Fruit fly (Drosophila melanogaster): ENCODE data around the gene CG9396.

Gene CG9396

dm6 chr3R:9559413-9560014, 11.9 kb downstream of the CG9396 start, which contains the start of the genes AP-1mu and MBD-like (continued):
- TF ChIP-seq Drgx (GFP tag; IDR thresholded peaks at IDR 0.05) = no peak
- peak; percentile 47; the same call in 1 of the 2 replicates for TF ChIP-seq H2.0 (GFP tag; IDR thresholded peaks at IDR 0.05)
- TF ChIP-seq CG17359 (tag; optimal IDR thresholded peaks at IDR 0.05) = peak; percentile 36
- peak; percentile 6 for TF ChIP-seq CG7928 (GFP tag; optimal IDR thresholded peaks at IDR 0.05)
- TF ChIP-seq Ptx1 (GFP tag; IDR thresholded peaks at IDR 0.05) = peak; percentile 83
- peak; percentile 65 for TF ChIP-seq Sry-δ (GFP tag; optimal IDR thresholded peaks at IDR 0.05)
- TF ChIP-seq z (GFP tag; IDR thresholded peaks at IDR 0.05) = no peak
- TF ChIP-seq CG2199 (GFP tag; IDR thresholded peaks at IDR 0.05) = no peak
- no peak for TF ChIP-seq odd (GFP tag; optimal IDR thresholded peaks at IDR 0.05)
- no peak for TF ChIP-seq Sox102F (GFP tag; optimal IDR thresholded peaks at IDR 0.05)
- no peak for TF ChIP-seq Lpt (GFP tag; optimal IDR thresholded peaks at IDR 0.05)
- peak; percentile 57 for TF ChIP-seq CG17829 (tag; optimal IDR thresholded peaks at IDR 0.05)
- TF ChIP-seq ac (GFP tag; optimal IDR thresholded peaks at IDR 0.05) = no peak
- peak; percentile 77 for TF ChIP-seq Hsf (GFP tag; optimal IDR thresholded peaks at IDR 0.05)
- no peak for TF ChIP-seq CG1024 (GFP tag; IDR thresholded peaks at IDR 0.05)
- peak; percentile 66; the same call in 2 of the 3 replicates for TF ChIP-seq CG11456 (GFP tag; IDR thresholded peaks at IDR 0.05)
- TF ChIP-seq run (tag; optimal IDR thresholded peaks at IDR 0.05) = no peak
- no peak for TF ChIP-seq MTF-1 (GFP tag; optimal IDR thresholded peaks at IDR 0.05; ENCODE audit: borderline replicate concordance)
- TF ChIP-seq fd64A (GFP tag; optimal IDR thresholded peaks at IDR 0.05) = no peak
- TF ChIP-seq CG2116 (GFP tag; optimal IDR thresholded peaks at IDR 0.05) = peak; percentile 72
- TF ChIP-seq dati (GFP tag; IDR thresholded peaks at IDR 0.05) = no peak
- no peak for TF ChIP-seq Stat92E (GFP tag; optimal IDR thresholded peaks at IDR 0.05)
- no peak for TF ChIP-seq tio (GFP tag; optimal IDR thresholded peaks at IDR 0.05)
- no peak for TF ChIP-seq CG3065 (GFP tag; optimal IDR thresholded peaks at IDR 0.05)
- peak; percentile 76 for TF ChIP-seq Rfx (GFP tag; IDR thresholded peaks at IDR 0.05)
- no peak for TF ChIP-seq disco-r (GFP tag; optimal IDR thresholded peaks at IDR 0.05)
- peak; percentile 69 for TF ChIP-seq CG13424 (tag; optimal IDR thresholded peaks at IDR 0.05)
- no peak for TF ChIP-seq fd102C (GFP tag; optimal IDR thresholded peaks at IDR 0.05)
- TF ChIP-seq tll (GFP tag; optimal IDR thresholded peaks at IDR 0.05) = no peak
- TF ChIP-seq CG1603 (tag; optimal IDR thresholded peaks at IDR 0.05) = peak; percentile 59
- TF ChIP-seq Trl (optimal IDR thresholded peaks at IDR 0.05) = no peak
- peak; percentile 79 for TF ChIP-seq Trl (GFP tag; optimal IDR thresholded peaks at IDR 0.05)
- TF ChIP-seq dimm (GFP tag; IDR thresholded peaks at IDR 0.05) = no peak
- no peak for TF ChIP-seq jing (GFP tag; optimal IDR thresholded peaks at IDR 0.05)
- TF ChIP-seq CG12236 (GFP tag; optimal IDR thresholded peaks at IDR 0.05) = peak; percentile 30
- peak; percentile 80 for TF ChIP-seq sd (tag; optimal IDR thresholded peaks at IDR 0.05)
- TF ChIP-seq CG14860 (GFP tag; IDR thresholded peaks at IDR 0.05; ENCODE audit: partially characterized antibody) = no peak
- peak; percentile 58 for TF ChIP-seq CG8290 (GFP tag; optimal IDR thresholded peaks at IDR 0.05)
- no peak for TF ChIP-seq CG8290 (tag; optimal IDR thresholded peaks at IDR 0.05)
- no peak for TF ChIP-seq crol (GFP tag; IDR thresholded peaks at IDR 0.05)
- no peak for TF ChIP-seq CG15269 (tag; optimal IDR thresholded peaks at IDR 0.05)
- TF ChIP-seq Dip3 (GFP tag; optimal IDR thresholded peaks at IDR 0.05) = peak; percentile 68
- peak; percentile 94 for TF ChIP-seq CG9797 (GFP tag; optimal IDR thresholded peaks at IDR 0.05)
- TF ChIP-seq Dek (tag; optimal IDR thresholded peaks at IDR 0.05) = peak; percentile 50
- TF ChIP-seq Dp (GFP tag; optimal IDR thresholded peaks at IDR 0.05) = peak; percentile 28
- TF ChIP-seq CG12299 (tag; optimal IDR thresholded peaks at IDR 0.05) = peak; percentile 29
- TF ChIP-seq gce (GFP tag; IDR thresholded peaks at IDR 0.05) = no peak
- TF ChIP-seq E2f2 (GFP tag; IDR thresholded peaks at IDR 0.05) = peak; percentile 60
- 0 out of 3 replicates have a peak, but pooled peaks have one; percentile 18 for TF ChIP-seq H15 (GFP tag; IDR thresholded peaks at IDR 0.05)
- no peak for TF ChIP-seq CG12071 (GFP tag; optimal IDR thresholded peaks at IDR 0.05)
- TF ChIP-seq CG34376 (GFP tag; optimal IDR thresholded peaks at IDR 0.05) = peak; percentile 68

Data from whole organism, embryonic.